Fruit fly (Drosophila melanogaster) whole organism, wandering third instar larva: Measurements from ENCODE around the gene mRpL27.

Experiments
- Abd-B ChIP-seq: fragments of >200 bp; optimal IDR thresholded peaks from 2 replicates; lab custom pipeline; 2017; ENCODE audit warnings: missing biosample characterization, missing genetic modification characterization
- CG9705 ChIP-seq: fragments of 200-800 bp; sonication (Bioruptor generic); optimal IDR thresholded peaks from 2 replicates; lab custom pipeline; 2018; ENCODE audit warnings: missing biosample characterization, mild to moderate bottlenecking, missing genetic modification characterization
- Dfd ChIP-seq: fragments of >200 bp; optimal IDR thresholded peaks from 2 replicates; lab custom pipeline; 2017; ENCODE audit warnings: missing biosample characterization, missing genetic modification characterization
- Dif ChIP-seq: fragments of 200-275, 200-300 bp; sonication (Bioruptor generic); optimal IDR thresholded peaks from 2 replicates; lab custom pipeline; 2018; ENCODE audit warnings: missing biosample characterization, missing genetic modification characterization; ENCODE audit not compliant: partially characterized antibody
- GATAd ChIP-seq: sonication (Bioruptor generic); optimal IDR thresholded peaks from 2 replicates; lab custom pipeline; 2016; ENCODE audit warnings: missing biosample characterization, missing genetic modification characterization
- HLH106 ChIP-seq: fragments of 200-800 bp; optimal IDR thresholded peaks from 3 replicates; lab custom pipeline; 2019; ENCODE audit warnings: missing biosample characterization, mild to moderate bottlenecking, missing genetic modification characterization, moderate library complexity
- Hr83 ChIP-seq: fragments of 200-300 bp; sonication (Bioruptor generic); optimal IDR thresholded peaks from 2 replicates; lab custom pipeline; 2016; ENCODE audit warnings: missing biosample characterization, mild to moderate bottlenecking, missing genetic modification characterization, moderate library complexity; ENCODE audit not compliant: poor library complexity, severe bottlenecking
- Mio ChIP-seq: sonication (Bioruptor generic); optimal IDR thresholded peaks from 2 replicates; lab custom pipeline; 2016; ENCODE audit warnings: missing biosample characterization, missing genetic modification characterization
- Myc ChIP-seq: fragments of >200 bp; optimal IDR thresholded peaks from 2 replicates; lab custom pipeline; 2017
- N ChIP-seq: fragments of >200 bp; optimal IDR thresholded peaks from 2 replicates; lab custom pipeline; 2018; ENCODE audit warnings: missing biosample characterization, missing external identifiers, missing genetic modification characterization
- OdsH ChIP-seq: fragments of 200-800 bp; sonication (Bioruptor generic); optimal IDR thresholded peaks from 2 replicates; lab custom pipeline; 2016; ENCODE audit warnings: missing biosample characterization, mild to moderate bottlenecking, missing genetic modification characterization
- Rel ChIP-seq, 2 experiments: fragments of 200-800 bp; sonication (Bioruptor generic) in 1 of 2; optimal IDR thresholded peaks; 2 replicates in 1 of 2; 3 replicates in 1 of 2; lab custom pipeline; 2016 to 2019; ENCODE audit warnings: mild to moderate bottlenecking in 2 of 2, missing biosample characterization in 2 of 2, missing genetic modification characterization in 2 of 2, moderate library complexity in 1 of 2
- Sp1 ChIP-seq: fragments of 200-800 bp; sonication (Bioruptor generic); optimal IDR thresholded peaks from 3 replicates; lab custom pipeline; 2019; ENCODE audit warnings: missing biosample characterization, mild to moderate bottlenecking, missing genetic modification characterization, moderate library complexity
- br ChIP-seq: fragments of 200-800 bp; sonication (Bioruptor generic); optimal IDR thresholded peaks from 2 replicates; lab custom pipeline; 2016; ENCODE audit warnings: missing biosample characterization, missing genetic modification characterization
- dl ChIP-seq, 2 experiments: fragments of 175-275, 200-275 bp in 1 of 2; fragments of 200-275 bp in 1 of 2; sonication (Bioruptor generic); optimal IDR thresholded peaks; lab custom pipeline; 2018; ENCODE audit warnings: mild to moderate bottlenecking in 2 of 2, missing biosample characterization in 2 of 2, missing genetic modification characterization in 2 of 2, moderate library complexity in 2 of 2; ENCODE audit not compliant: partially characterized antibody in 2 of 2, insufficient read depth in 1 of 2
- dmrt93B ChIP-seq: fragments of 200-800 bp; sonication (Bioruptor generic); optimal IDR thresholded peaks from 2 replicates; lab custom pipeline; 2018; ENCODE audit warnings: missing biosample characterization, mild to moderate bottlenecking, missing genetic modification characterization
- ey ChIP-seq: fragments of 200-800 bp; sonication (Bioruptor generic); optimal IDR thresholded peaks from 2 replicates; lab custom pipeline; 2016; ENCODE audit warnings: missing biosample characterization, missing genetic modification characterization
- foxo ChIP-seq, 2 experiments: fragments of 200-800 bp; sonication (Bioruptor generic); optimal IDR thresholded peaks; 2 replicates in 1 of 2; 3 replicates in 1 of 2; lab custom pipeline; 2016 to 2017; ENCODE audit warnings: missing biosample characterization in 2 of 2, missing genetic modification characterization in 2 of 2
- fru ChIP-seq: fragments of 200-800 bp; sonication (Bioruptor generic); optimal IDR thresholded peaks from 3 replicates; lab custom pipeline; 2016; ENCODE audit warnings: missing biosample characterization, mild to moderate bottlenecking, missing genetic modification characterization
- h ChIP-seq: fragments of 200-800 bp; sonication (Bioruptor generic); optimal IDR thresholded peaks from 3 replicates; lab custom pipeline; 2016; ENCODE audit warnings: missing biosample characterization, mild to moderate bottlenecking, missing genetic modification characterization
- lola ChIP-seq: fragments of >200 bp; optimal IDR thresholded peaks from 2 replicates; lab custom pipeline; 2017; ENCODE audit warnings: missing biosample characterization, missing genetic modification characterization
- psq ChIP-seq: fragments of 200-800 bp; sonication (Bioruptor generic); optimal IDR thresholded peaks from 3 replicates; lab custom pipeline; 2017; ENCODE audit warnings: missing biosample characterization, mild to moderate bottlenecking, missing genetic modification characterization, moderate library complexity
- rgr ChIP-seq: fragments of 200-800 bp; sonication (Bioruptor generic); optimal IDR thresholded peaks from 3 replicates; lab custom pipeline; 2016; ENCODE audit warnings: missing biosample characterization, mild to moderate bottlenecking, missing genetic modification characterization
- sv ChIP-seq: fragments of 200-800 bp; sonication (Bioruptor generic); optimal IDR thresholded peaks from 3 replicates; lab custom pipeline; 2016; ENCODE audit warnings: missing biosample characterization, missing genetic modification characterization
- tai ChIP-seq: sonication (Bioruptor generic); optimal IDR thresholded peaks from 2 replicates; lab custom pipeline; 2016; ENCODE audit warnings: missing biosample characterization, missing genetic modification characterization
- usp ChIP-seq: fragments of >200 bp; optimal IDR thresholded peaks from 2 replicates; lab custom pipeline; 2017; ENCODE audit warnings: missing biosample characterization, missing genetic modification characterization
- woc ChIP-seq: sonication (Bioruptor generic); optimal IDR thresholded peaks from 2 replicates; lab custom pipeline; 2016; ENCODE audit warnings: missing biosample characterization, mild to moderate bottlenecking, missing genetic modification characterization

mRpL27 gene

DNA sequence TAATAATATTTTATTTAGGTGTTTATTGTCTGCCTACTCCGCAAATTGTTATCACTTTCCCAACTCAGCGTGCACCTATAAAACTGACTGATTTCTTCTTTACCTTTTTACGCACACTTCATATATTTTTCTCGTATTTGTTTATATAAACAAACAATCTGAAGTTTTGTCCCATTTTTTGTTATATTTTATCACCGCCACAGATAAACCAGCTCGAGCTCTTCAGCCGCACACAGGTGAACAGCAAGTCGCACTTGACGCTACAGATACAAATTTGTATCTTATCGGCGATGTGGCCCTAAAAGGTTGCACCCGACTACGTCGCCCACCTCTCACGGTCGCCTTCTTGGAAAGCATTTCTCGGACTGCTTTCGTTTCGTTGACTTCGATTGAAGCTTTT lies 16.0 kb upstream of the mRpL27 start:
- TF ChIP-seq dmrt93B (no peak), fru (GFP tag; lab: Kevin White, UChicago) (peak; percentile 23), h (GFP tag; lab: Kevin White, UChicago) (peak; percentile 22)

- TF ChIP-seq Myc (lab: Kevin White, UChicago) (peak; percentile 18), HLH106 (tag; lab: Kevin White, UChicago) (no peak), woc (GFP tag; lab: Kevin White, UChicago) (peak; percentile 74)
Observed at dm6 chr2L:4464946-4465345, 5.5 kb upstream of the mRpL27 start, which contains the start of gene FIG4. Gene FIG4 (plus strand): TSS chr2L:4465174.

DNA sequence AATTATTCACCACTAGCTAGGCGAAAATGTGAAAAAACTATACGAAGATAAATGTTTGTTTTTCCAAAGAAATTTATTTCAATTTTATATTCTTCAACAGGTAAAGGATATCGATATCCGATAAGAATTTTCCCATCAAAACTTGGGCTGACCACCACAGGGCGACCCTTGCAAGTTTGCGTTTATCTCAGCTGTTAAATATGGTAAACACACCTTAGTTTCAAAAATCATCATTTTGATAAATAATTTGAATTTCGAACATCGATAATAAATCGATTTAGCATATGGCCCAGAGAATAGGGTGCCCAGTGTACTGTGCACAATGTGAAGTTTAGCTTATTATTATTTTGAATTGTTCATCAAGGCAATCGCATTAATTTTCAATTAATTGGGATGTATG lies 3.9 kb upstream of the mRpL27 start, which contains the start of the genes CG15443 and Paris:
CG15443 (minus strand) TSS at position 125 of the 400 bp plus-strand sequence.
Paris (plus strand) TSS at position 289 of the 400 bp plus-strand sequence.
- peak; percentile 14 for TF ChIP-seq CG9705 (GFP tag; lab: Kevin White, UChicago)
- TF ChIP-seq Rel (GFP tag; optimal IDR thresholded peaks at IDR 0.05; lab: Kevin White, UChicago): no peak
- TF ChIP-seq Rel (tag; optimal IDR thresholded peaks at IDR 0.05; lab: Kevin White, UChicago): peak; percentile 32
- no peak for TF ChIP-seq h (GFP tag; lab: Kevin White, UChicago)

dm6 chr2L:4458119-4459056 lies 1.1 kb downstream of the mRpL27 start, which contains the start of gene RpL27A:
Gene RpL27A (minus strand): TSS chr2L:4458364.
- TF ChIP-seq OdsH (GFP tag; lab: Kevin White, UChicago): peak; percentile 19
- TF ChIP-seq Myc (lab: Kevin White, UChicago): peak; percentile 40
- peak; percentile 56 for TF ChIP-seq sv (GFP tag; lab: Kevin White, UChicago)
- peak; percentile 17 for TF ChIP-seq ey (GFP tag; lab: Kevin White, UChicago)
- peak in 1 of 2 experiments; percentile 67 for TF ChIP-seq foxo (GFP tag; optimal IDR thresholded peaks at IDR 0.05; lab: Kevin White, UChicago)
- TF ChIP-seq Sp1 (GFP tag; lab: Kevin White, UChicago): peak; percentile 85
- peak; percentile 78 for TF ChIP-seq N
- peak; percentile 76 for TF ChIP-seq CG9705 (GFP tag; lab: Kevin White, UChicago)
- peak; percentile 52 for TF ChIP-seq h (GFP tag; lab: Kevin White, UChicago)
- no peak for TF ChIP-seq GATAd (GFP tag; lab: Kevin White, UChicago)
- TF ChIP-seq usp: no peak
- no peak for TF ChIP-seq Rel (GFP tag; optimal IDR thresholded peaks at IDR 0.05; lab: Kevin White, UChicago)
- TF ChIP-seq Rel (tag; optimal IDR thresholded peaks at IDR 0.05; lab: Kevin White, UChicago): peak; percentile 57
- peak; percentile 73 for TF ChIP-seq dmrt93B
- TF ChIP-seq Dif (GFP tag; lab: Kevin White, UChicago): peak; percentile 45
- TF ChIP-seq rgr (GFP tag; lab: Kevin White, UChicago): peak; percentile 87
- no peak for TF ChIP-seq woc (GFP tag; lab: Kevin White, UChicago)
- TF ChIP-seq dl (GFP tag; optimal IDR thresholded peaks at IDR 0.05; lab: Kevin White, UChicago; ENCODE audit: insufficient read depth in 1 of 2, partially characterized antibody in 2 of 2): no peak
- no peak for TF ChIP-seq lola (GFP tag; lab: Kevin White, UChicago)
- peak; percentile 61 for TF ChIP-seq HLH106 (tag; lab: Kevin White, UChicago)
- TF ChIP-seq psq (GFP tag; lab: Kevin White, UChicago): peak; percentile 41
- peak; percentile 69 for TF ChIP-seq br
- TF ChIP-seq fru (GFP tag; lab: Kevin White, UChicago): peak; percentile 20
- no peak for TF ChIP-seq Mio (GFP tag; lab: Kevin White, UChicago)
- peak; percentile 92 for TF ChIP-seq Hr83

DNA sequence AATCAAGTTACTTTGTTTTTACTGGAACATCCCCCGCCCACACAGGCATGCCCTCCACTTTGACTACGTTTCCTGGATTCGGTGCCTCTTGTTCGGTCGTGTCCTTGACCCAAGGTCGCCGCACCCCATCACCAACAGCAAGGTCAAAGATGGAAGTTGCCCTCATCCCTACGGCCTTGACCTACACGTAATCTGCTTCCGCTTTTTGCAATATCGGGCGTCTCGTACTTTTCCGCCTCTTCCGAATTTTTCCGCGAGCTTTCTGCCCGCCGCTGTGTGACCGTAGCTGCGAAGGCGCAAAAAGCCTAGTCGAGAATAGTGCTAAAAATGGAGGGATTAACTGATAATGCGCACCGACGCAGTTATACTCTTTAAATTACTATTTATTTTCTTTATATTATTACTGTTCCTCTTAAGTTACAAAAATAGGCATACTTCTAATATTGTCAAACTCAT lies 2.9 kb downstream of the mRpL27 start, which contains the start of gene Gs1l:
Gs1l (minus strand) TSS at position 269 of the 456 bp plus-strand sequence.
- no peak for TF ChIP-seq OdsH (GFP tag; lab: Kevin White, UChicago)
- TF ChIP-seq woc (GFP tag; lab: Kevin White, UChicago): peak; percentile 56
- TF ChIP-seq h (GFP tag; lab: Kevin White, UChicago): no peak
- TF ChIP-seq Sp1 (GFP tag; lab: Kevin White, UChicago): peak; percentile 25
- no peak for TF ChIP-seq usp
- TF ChIP-seq Dfd (GFP tag; lab: Kevin White, UChicago): no peak
- no peak for TF ChIP-seq Abd-B (GFP tag; lab: Kevin White, UChicago)
- TF ChIP-seq dmrt93B: no peak
- TF ChIP-seq dl (GFP tag; optimal IDR thresholded peaks at IDR 0.05; lab: Kevin White, UChicago; ENCODE audit: insufficient read depth in 1 of 2, partially characterized antibody in 2 of 2): no peak
- TF ChIP-seq tai (GFP tag; lab: Kevin White, UChicago): no peak
- no peak for TF ChIP-seq psq (GFP tag; lab: Kevin White, UChicago)
- TF ChIP-seq Rel (GFP tag; optimal IDR thresholded peaks at IDR 0.05; lab: Kevin White, UChicago): no peak
- TF ChIP-seq Rel (tag; optimal IDR thresholded peaks at IDR 0.05; lab: Kevin White, UChicago): peak; percentile 26
